Worm (Caenorhabditis elegans) whole organism, dauer: Measurements from ENCODE around the gene clec-117.

Experiments
- unc-62 ChIP-seq: sonication (generic microtip); optimal IDR thresholded peaks from 2 replicates; lab custom pipeline; 2017; ENCODE audit warnings: missing biosample characterization, missing genetic modification reagents, missing genetic modification characterization

The clec-117 gene

ce11 chrII:307154-307553 is 10.3 kb upstream of the clec-117 start, which contains the start of gene K01A2.4:
K01A2.4 (plus strand) TSS chrII:307454.
- no peak for TF ChIP-seq unc-62 (GFP tag; lab: Kevin White, UChicago)

ce11 chrII:305645-306044 is 8.8 kb upstream of the clec-117 start, which contains the start of gene col-69:
col-69 (minus strand) TSS chrII:305745.
- no peak for TF ChIP-seq unc-62 (GFP tag; lab: Kevin White, UChicago)

ce11 chrII:303927-304711 is 7.3 kb upstream of the clec-117 start:
- no peak for TF ChIP-seq unc-62 (GFP tag; lab: Kevin White, UChicago)

ce11 chrII:300977-301772 is 4.4 kb upstream of the clec-117 start, which contains the start of gene K01A2.5:
K01A2.5 (plus strand) TSS chrII:301273.
- TF ChIP-seq unc-62 (GFP tag; lab: Kevin White, UChicago), result no peak

ce11 chrII:299684-300083 is 2.9 kb upstream of the clec-117 start, which contains the start of gene K01A2.6:
K01A2.6 (plus strand) TSS chrII:299984.
- no peak for TF ChIP-seq unc-62 (GFP tag; lab: Kevin White, UChicago)

ce11 chrII:294606-295005 is 2.2 kb downstream of the clec-117 start, which contains the start of gene B0432.11:
B0432.11 (minus strand) TSS chrII:294706.
- TF ChIP-seq unc-62 (GFP tag; lab: Kevin White, UChicago), result no peak

- no peak for TF ChIP-seq unc-62 (GFP tag; lab: Kevin White, UChicago)
Measured at ce11 chrII:290282-290681, 6.5 kb downstream of the clec-117 start, which contains the start of gene djr-1.1. djr-1.1 (plus strand) TSS chrII:290582.

- TF ChIP-seq unc-62 (GFP tag; lab: Kevin White, UChicago), result no peak
Measured at ce11 chrII:288705-289205, 8.1 kb downstream of the clec-117 start, which contains the start of gene mrpl-41. mrpl-41 (plus strand) TSS chrII:288939.

ce11 chrII:286551-286724 is 10.4 kb downstream of the clec-117 start, which contains the start of gene misc-1:
misc-1 (plus strand) TSS chrII:286625.
- TF ChIP-seq unc-62 (GFP tag; lab: Kevin White, UChicago), result no peak

- TF ChIP-seq unc-62 (GFP tag; lab: Kevin White, UChicago), result no peak
Measured at ce11 chrII:285627-286550, 10.9 kb downstream of the clec-117 start, which contains the start of gene B0432.10. B0432.10 (minus strand) TSS chrII:286275.

ce11 chrII:283594-283993 is 13.2 kb downstream of the clec-117 start, which contains the start of gene B0432.9:
B0432.9 (minus strand) TSS chrII:283694.
- TF ChIP-seq unc-62 (GFP tag; lab: Kevin White, UChicago), result no peak

- no peak for TF ChIP-seq unc-62 (GFP tag; lab: Kevin White, UChicago)
Measured at ce11 chrII:282483-282882, 14.3 kb downstream of the clec-117 start, which contains the start of gene trul-1. trul-1 (minus strand) TSS chrII:282583.

- TF ChIP-seq unc-62 (GFP tag; lab: Kevin White, UChicago), result no peak
Measured at ce11 chrII:278636-279035, 18.2 kb downstream of the clec-117 start, which contains the start of gene B0432.8. B0432.8 (minus strand) TSS chrII:278736.

- TF ChIP-seq unc-62 (GFP tag; lab: Kevin White, UChicago), result no peak
Measured at ce11 chrII:273872-274271, 22.9 kb downstream of the clec-117 start, which contains the start of gene B0432.7. B0432.7 (minus strand) TSS chrII:273972.

- no peak for TF ChIP-seq unc-62 (GFP tag; lab: Kevin White, UChicago)
Measured at ce11 chrII:264053-264452, 32.8 kb downstream of the clec-117 start, which contains the start of gene B0432.14. B0432.14 (plus strand) TSS chrII:264353.
